Fruit fly (Drosophila melanogaster): ENCODE data around the gene KaiR1D.

KaiR1D gene

DNA sequence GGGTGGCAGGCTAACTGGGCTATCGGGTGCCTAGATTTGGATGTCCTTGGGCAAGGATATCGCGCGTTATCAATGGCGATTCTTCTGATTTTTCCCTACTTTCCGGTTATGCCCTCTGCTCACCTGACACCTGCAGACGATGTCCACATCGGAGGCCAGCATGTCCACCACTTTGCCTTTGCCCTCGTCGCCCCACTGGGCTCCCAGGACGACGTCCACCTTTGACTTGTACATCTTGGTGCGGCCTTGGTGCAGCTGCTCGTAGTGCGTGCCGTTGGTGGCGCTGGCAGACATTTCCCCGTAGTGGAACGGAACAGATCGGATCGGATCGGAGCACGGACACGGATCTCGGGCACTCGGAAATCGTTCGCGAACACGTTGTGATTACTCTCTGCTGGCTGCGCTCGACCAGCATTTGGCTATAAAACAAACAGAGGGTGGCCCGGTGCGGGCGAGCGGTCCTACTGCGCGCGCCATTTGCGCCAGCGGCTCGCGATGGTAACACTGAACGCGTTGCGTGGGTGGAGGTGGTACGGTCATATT lies 35.8 kb downstream of the KaiR1D start, which contains the start of gene Adss (continued):
- TF ChIP-seq gem (tag; optimal IDR thresholded peaks at IDR 0.05) (no peak), kah (GFP tag; optimal IDR thresholded peaks at IDR 0.05) (peak; percentile 19), HLH4C (GFP tag; IDR thresholded peaks at IDR 0.05; ENCODE audit: partially characterized antibody) (peak; percentile 23; the same call in 2 of the 3 replicates), CG15514 (GFP tag; optimal IDR thresholded peaks at IDR 0.05) (peak; percentile 66), CG2712 (tag; optimal IDR thresholded peaks at IDR 0.05) (peak; percentile 40), CG17328 (GFP tag; IDR thresholded peaks at IDR 0.05) (peak; percentile 22; the same call in 1 of the 2 replicates), CG7786 (GFP tag; optimal IDR thresholded peaks at IDR 0.05) (peak; percentile 45), CG15479 (GFP tag; optimal IDR thresholded peaks at IDR 0.05) (peak; percentile 81), dm (GFP tag; optimal IDR thresholded peaks at IDR 0.05) (peak; percentile 75), Hr78 (GFP tag; optimal IDR thresholded peaks at IDR 0.05) (no peak), MBD-R2 (GFP tag; IDR thresholded peaks at IDR 0.05) (peak; percentile 70), Sry-β (GFP tag; optimal IDR thresholded peaks at IDR 0.05) (no peak), Six4 (GFP tag; optimal IDR thresholded peaks at IDR 0.05) (no peak), CG11456 (GFP tag; IDR thresholded peaks at IDR 0.05) (peak; percentile 67; the same call in 1 of the 3 replicates), CG10431 (GFP tag; optimal IDR thresholded peaks at IDR 0.05) (peak; percentile 36), z (GFP tag; IDR thresholded peaks at IDR 0.05) (0 out of 3 replicates have a peak, but pooled peaks have one; percentile 31), gro (GFP tag; optimal IDR thresholded peaks at IDR 0.05) (peak; percentile 51), twi (tag; optimal IDR thresholded peaks at IDR 0.05) (no peak), CG17912 (GFP tag; optimal IDR thresholded peaks at IDR 0.05) (peak; percentile 51), CG4282 (GFP tag; optimal IDR thresholded peaks at IDR 0.05) (no peak), CG7372 (GFP tag; IDR thresholded peaks at IDR 0.05) (0 out of 2 replicates have a peak, but pooled peaks have one; percentile 35), rib (GFP tag; IDR thresholded peaks at IDR 0.05) (peak; percentile 52; the same call in 1 of the 2 replicates), tin (GFP tag; optimal IDR thresholded peaks at IDR 0.05) (no peak), ash1 (GFP tag; optimal IDR thresholded peaks at IDR 0.05) (peak; percentile 44), pfk (GFP tag; optimal IDR thresholded peaks at IDR 0.05) (peak; percentile 65), Fer3 (tag; optimal IDR thresholded peaks at IDR 0.05) (peak; percentile 22), Pdp1 (GFP tag; optimal IDR thresholded peaks at IDR 0.05) (peak; percentile 7 to 29), CG3163 (GFP tag; optimal IDR thresholded peaks at IDR 0.05) (peak; percentile 37), sob (GFP tag; IDR thresholded peaks at IDR 0.05) (peak; percentile 56; the same call in 1 of the 2 replicates), E2f1 (GFP tag; IDR thresholded peaks at IDR 0.05) (peak; percentile 22; the same call in 1 of the 2 replicates), onecut (GFP tag; IDR thresholded peaks at IDR 0.05) (peak; percentile 35; the same call in 1 of the 2 replicates), H2.0 (GFP tag; IDR thresholded peaks at IDR 0.05) (0 out of 2 replicates have a peak, but pooled peaks have one; percentile 12), trem (tag; optimal IDR thresholded peaks at IDR 0.05) (peak; percentile 46), BEAF-32 (GFP tag; optimal IDR thresholded peaks at IDR 0.05) (peak; percentile 21), MTF-1 (GFP tag; optimal IDR thresholded peaks at IDR 0.05; ENCODE audit: borderline replicate concordance) (peak; percentile 63), CG32767 (GFP tag; IDR thresholded peaks at IDR 0.05) (0 out of 2 replicates have a peak, but pooled peaks have one; percentile 14), CG10209 (GFP tag; optimal IDR thresholded peaks at IDR 0.05) (no peak), ssp (GFP tag; IDR thresholded peaks at IDR 0.05) (no peak), HmgD (GFP tag; optimal IDR thresholded peaks at IDR 0.05) (peak; percentile 74), CG34376 (GFP tag; optimal IDR thresholded peaks at IDR 0.05) (peak; percentile 72), CG5180 (GFP tag; optimal IDR thresholded peaks at IDR 0.05) (peak; percentile 61), CG13894 (tag; optimal IDR thresholded peaks at IDR 0.05) (no peak), abd-A (tag; optimal IDR thresholded peaks at IDR 0.05) (peak; percentile 23), grau (tag; optimal IDR thresholded peaks at IDR 0.05) (peak; percentile 13), knrl (GFP tag; IDR thresholded peaks at IDR 0.05; ENCODE audit: partially characterized antibody) (peak; percentile 31; the same call in 1 of the 3 replicates), CG32532 (GFP tag; IDR thresholded peaks at IDR 0.05) (peak; percentile 60), CG9932 (GFP tag; IDR thresholded peaks at IDR 0.05) (peak; percentile 10; the same call in 1 of the 2 replicates), YL-1 (GFP tag; optimal IDR thresholded peaks at IDR 0.05) (no peak)

Data from whole organism, embryonic.